Worm (Caenorhabditis elegans) whole organism, L4 larva: Measurements from ENCODE around the gene F26D11.2.

Experiments
- F10B5.3 ChIP-seq: sonication (generic microtip); optimal IDR thresholded peaks from 2 replicates; lab custom pipeline; 2016; ENCODE audit warnings: mild to moderate bottlenecking, missing genetic modification characterization, missing compliant biosample characterization
- R02D3.7 ChIP-seq: fragments of 150-350 bp; sonication (generic microtip); optimal IDR thresholded peaks from 3 replicates; lab custom pipeline; 2014; ENCODE audit warnings: missing biosample characterization, missing genetic modification characterization
- T20F7.1 ChIP-seq: fragments of 200-800 bp; sonication (Bioruptor generic); optimal IDR thresholded peaks from 2 replicates; lab custom pipeline; 2018; ENCODE audit warnings: mild to moderate bottlenecking, missing genetic modification characterization, missing compliant biosample characterization
- Y5F2A.4 ChIP-seq: fragments of 200-800 bp; sonication (Bioruptor generic); optimal IDR thresholded peaks from 2 replicates; lab custom pipeline; 2018; ENCODE audit warnings: mild to moderate bottlenecking, missing genetic modification characterization, missing compliant biosample characterization
- ZK337.2 ChIP-seq: fragments of 200-800 bp; sonication (Bioruptor generic); IDR thresholded peaks from 2 replicates; pipeline ENCODE4 v1.3.6; 2022; ENCODE audit warnings: missing genetic modification reagents, missing genetic modification characterization, missing compliant biosample characterization
- aha-1 ChIP-seq: fragments of 150-350 bp; peaks from one replicate; lab custom pipeline; 2014; ENCODE audit warnings: missing biosample characterization, missing genetic modification characterization
- arid-1 ChIP-seq: fragments of 200-800 bp; sonication (Bioruptor generic); conservative IDR thresholded peaks from 2 replicates; pipeline ENCODE4 v1.3.6; 2022; ENCODE audit warnings: missing genetic modification reagents, missing genetic modification characterization, missing compliant biosample characterization
- ceh-32 ChIP-seq: sonication (generic microtip); optimal IDR thresholded peaks from 2 replicates; lab custom pipeline; 2016; ENCODE audit warnings: mild to moderate bottlenecking, missing genetic modification characterization, missing compliant biosample characterization; ENCODE audit not compliant: poor library complexity
- ceh-44 ChIP-seq: fragments of 200-800 bp; sonication (Bioruptor generic); IDR thresholded peaks from 2 replicates; pipeline ENCODE4 v1.3.6; 2022; ENCODE audit warnings: missing genetic modification reagents, missing genetic modification characterization, missing compliant biosample characterization
- ceh-62 ChIP-seq: sonication (generic microtip); optimal IDR thresholded peaks from 2 replicates; lab custom pipeline; 2017; ENCODE audit warnings: missing biosample characterization, missing genetic modification characterization
- ceh-82 ChIP-seq: sonication (generic microtip); optimal IDR thresholded peaks from 2 replicates; lab custom pipeline; 2017; ENCODE audit warnings: missing biosample characterization, missing genetic modification characterization
- daf-12 ChIP-seq: fragments of 150-350 bp; optimal IDR thresholded peaks from 2 replicates; lab custom pipeline; 2014; ENCODE audit warnings: missing biosample characterization, missing genetic modification reagents, missing genetic modification characterization
- daf-16 ChIP-seq, 3 experiments: sonication (generic microtip); optimal IDR thresholded peaks; 2 replicates each; lab custom pipeline; 2016 to 2017; ENCODE audit warnings: missing genetic modification characterization in 3 of 3, missing genetic modification reagents in 3 of 3, mild to moderate bottlenecking in 2 of 3, missing compliant biosample characterization in 2 of 3, missing biosample characterization in 1 of 3, moderate library complexity in 1 of 3
- daf-19 ChIP-seq: fragments of 200-800 bp; sonication (Bioruptor generic); conservative IDR thresholded peaks from 2 replicates; pipeline ENCODE4 v1.3.6; 2022; ENCODE audit warnings: missing genetic modification characterization, missing compliant biosample characterization
- dpl-1 ChIP-seq: fragments of 150-350 bp; optimal IDR thresholded peaks from 2 replicates; lab custom pipeline; 2014; ENCODE audit warnings: missing biosample characterization, missing genetic modification reagents, missing genetic modification characterization
- fkh-10 ChIP-seq: fragments of 150-350 bp; optimal IDR thresholded peaks from 2 replicates; lab custom pipeline; 2014; ENCODE audit warnings: missing biosample characterization, missing genetic modification reagents, missing genetic modification characterization
- hmg-1.1 ChIP-seq: fragments of 200-800 bp; sonication (Bioruptor generic); IDR thresholded peaks from 2 replicates; pipeline ENCODE4 v1.3.6; 2022; ENCODE audit warnings: missing genetic modification reagents, missing genetic modification characterization, missing compliant biosample characterization
- jun-1 ChIP-seq: fragments of 150-350 bp; optimal IDR thresholded peaks from 2 replicates; lab custom pipeline; 2014; ENCODE audit warnings: missing biosample characterization, missing genetic modification reagents, missing genetic modification characterization
- lin-29 ChIP-seq: fragments of 200-800 bp; sonication (Bioruptor generic); IDR thresholded peaks from 2 replicates; pipeline ENCODE4 v1.3.6; 2022; ENCODE audit warnings: missing genetic modification reagents, missing genetic modification characterization, missing compliant biosample characterization
- lin-38 ChIP-seq: fragments of 200-800 bp; sonication (Bioruptor generic); IDR thresholded peaks from 2 replicates; pipeline ENCODE4 v1.3.6; 2022; ENCODE audit warnings: missing genetic modification reagents, missing genetic modification characterization, missing compliant biosample characterization
- lir-3 ChIP-seq: sonication (generic microtip); optimal IDR thresholded peaks from 2 replicates; lab custom pipeline; 2016; ENCODE audit warnings: mild to moderate bottlenecking, missing genetic modification characterization, missing compliant biosample characterization
- lsy-2 ChIP-seq, 2 experiments: fragments of 150-350 bp in 1 of 2; sonication (generic microtip) in 1 of 2; optimal IDR thresholded peaks; 2 replicates each; lab custom pipeline; 2014 to 2017; ENCODE audit warnings: missing biosample characterization in 2 of 2, missing genetic modification characterization in 2 of 2
- madf-9 ChIP-seq: fragments of 200-800 bp; sonication (Bioruptor generic); conservative IDR thresholded peaks from 2 replicates; pipeline ENCODE4 v1.3.6; 2022; ENCODE audit warnings: missing genetic modification reagents, missing genetic modification characterization, missing compliant biosample characterization
- mdl-1 ChIP-seq, 2 experiments: fragments of 150-350 bp in 1 of 2; sonication (generic microtip) in 1 of 2; optimal IDR thresholded peaks; 2 replicates each; lab custom pipeline; 2014 to 2017; ENCODE audit warnings: missing biosample characterization in 2 of 2, missing genetic modification characterization in 2 of 2
- mxl-3 ChIP-seq: fragments of 200-800 bp; sonication (Bioruptor generic); optimal IDR thresholded peaks from 2 replicates; lab custom pipeline; 2018; ENCODE audit warnings: mild to moderate bottlenecking, missing genetic modification characterization, missing compliant biosample characterization
- nhr-10 ChIP-seq: fragments of 150-350 bp; optimal IDR thresholded peaks from 2 replicates; lab custom pipeline; 2014; ENCODE audit warnings: missing biosample characterization, missing genetic modification characterization
- nhr-102 ChIP-seq: sonication (generic microtip); optimal IDR thresholded peaks from 2 replicates; lab custom pipeline; 2016; ENCODE audit warnings: mild to moderate bottlenecking, missing genetic modification characterization, moderate library complexity, missing compliant biosample characterization
- nhr-11 ChIP-seq: fragments of 150-350 bp; optimal IDR thresholded peaks from 2 replicates; lab custom pipeline; 2014; ENCODE audit warnings: missing biosample characterization, missing genetic modification characterization
- nhr-111 ChIP-seq: fragments of 200-800 bp; sonication (Bioruptor generic); optimal IDR thresholded peaks from 2 replicates; lab custom pipeline; 2018; ENCODE audit warnings: mild to moderate bottlenecking, missing genetic modification characterization, missing compliant biosample characterization
- nhr-25 ChIP-seq: sonication (generic microtip); optimal IDR thresholded peaks from 2 replicates; lab custom pipeline; 2017; ENCODE audit warnings: missing genetic modification characterization, mild to moderate bottlenecking, missing compliant biosample characterization, antibody characterized with exemption, moderate library complexity, borderline replicate concordance; ENCODE audit not compliant: insufficient read depth
- nhr-41 ChIP-seq: fragments of 200-800 bp; sonication (Bioruptor generic); IDR thresholded peaks from 2 replicates; pipeline ENCODE4 v1.3.6; 2022; ENCODE audit warnings: missing genetic modification reagents, missing genetic modification characterization, missing compliant biosample characterization
- nhr-48 ChIP-seq: sonication (generic microtip); optimal IDR thresholded peaks from 2 replicates; lab custom pipeline; 2016; ENCODE audit warnings: mild to moderate bottlenecking, missing genetic modification characterization, missing compliant biosample characterization
- nhr-6 ChIP-seq: fragments of 150-350 bp; optimal IDR thresholded peaks from 2 replicates; lab custom pipeline; 2014; ENCODE audit warnings: missing biosample characterization, missing genetic modification characterization
- pha-4 ChIP-seq, 2 experiments: fragments of 150-350 bp in 1 of 2; fragments of 200-800 bp in 1 of 2; sonication (Bioruptor generic) in 1 of 2; IDR thresholded peaks in 1 of 2; optimal IDR thresholded peaks in 1 of 2; 2 replicates each; pipeline versions ENCODE4 v1.3.6 to Lab custom; 2014 to 2022; ENCODE audit warnings: missing genetic modification characterization in 2 of 2, missing genetic modification reagents in 2 of 2, missing biosample characterization in 1 of 2, missing compliant biosample characterization in 1 of 2
- pqm-1 ChIP-seq: sonication (generic microtip); optimal IDR thresholded peaks from 2 replicates; lab custom pipeline; 2017; ENCODE audit warnings: missing biosample characterization, missing genetic modification characterization
- sdz-12 ChIP-seq: fragments of 200-800 bp; sonication (Bioruptor generic); optimal IDR thresholded peaks from 2 replicates; lab custom pipeline; 2018; ENCODE audit warnings: mild to moderate bottlenecking, missing genetic modification characterization, missing compliant biosample characterization
- set-16 ChIP-seq: fragments of 200-800 bp; sonication (Bioruptor generic); IDR thresholded peaks from 2 replicates; pipeline ENCODE4 v1.3.6; 2022; ENCODE audit warnings: missing genetic modification reagents, missing genetic modification characterization, missing compliant biosample characterization
- skn-1 ChIP-seq: fragments of 150-350 bp; optimal IDR thresholded peaks from 2 replicates; lab custom pipeline; 2014; ENCODE audit warnings: missing biosample characterization, missing genetic modification characterization
- snpc-1.2 ChIP-seq: fragments of 200-800 bp; sonication (Bioruptor generic); IDR thresholded peaks from 2 replicates; pipeline ENCODE4 v1.3.6; 2022; ENCODE audit warnings: missing genetic modification reagents, missing genetic modification characterization, missing compliant biosample characterization
- snpc-4 ChIP-seq: fragments of 150-350 bp; optimal IDR thresholded peaks from 2 replicates; lab custom pipeline; 2014; ENCODE audit warnings: missing biosample characterization, missing genetic modification characterization
- tag-97 ChIP-seq: fragments of 200-800 bp; sonication (Bioruptor generic); IDR thresholded peaks from 2 replicates; pipeline ENCODE4 v1.3.6; 2022; ENCODE audit warnings: missing genetic modification characterization, missing compliant biosample characterization
- tra-1 ChIP-seq: fragments of 200-800 bp; sonication (Bioruptor generic); IDR thresholded peaks from 2 replicates; pipeline ENCODE4 v1.3.6; 2022; ENCODE audit warnings: missing genetic modification reagents, missing genetic modification characterization, missing compliant biosample characterization
- unc-39 ChIP-seq: sonication (generic microtip); optimal IDR thresholded peaks from 2 replicates; lab custom pipeline; 2017; ENCODE audit warnings: missing biosample characterization, missing genetic modification characterization
- unc-62 ChIP-seq, 3 experiments: fragments of 150-350 bp in 1 of 3; sonication (generic microtip); optimal IDR thresholded peaks in 2 of 3; peaks in 1 of 3; 1 replicate in 1 of 3; 2 replicates in 2 of 3; lab custom pipeline; 2014 to 2017; ENCODE audit warnings: missing biosample characterization in 3 of 3, missing genetic modification characterization in 3 of 3, missing genetic modification reagents in 3 of 3, missing genotype in 1 of 3
- vab-7 ChIP-seq: fragments of 200-800 bp; sonication (Bioruptor generic); IDR thresholded peaks from 2 replicates; pipeline ENCODE4 v1.3.6; 2022; ENCODE audit warnings: missing genetic modification reagents, missing genetic modification characterization, missing compliant biosample characterization
- zag-1 ChIP-seq: fragments of 150-350 bp; optimal IDR thresholded peaks from 2 replicates; lab custom pipeline; 2014; ENCODE audit warnings: missing biosample characterization, missing genetic modification characterization
- zfp-3 ChIP-seq: fragments of 200-800 bp; sonication (Bioruptor generic); conservative IDR thresholded peaks from 2 replicates; pipeline ENCODE4 v1.3.6; 2022; ENCODE audit warnings: missing genetic modification reagents, missing genetic modification characterization, missing compliant biosample characterization
- zip-11 ChIP-seq: fragments of 200-800 bp; sonication (Bioruptor generic); IDR thresholded peaks from 2 replicates; pipeline ENCODE4 v1.3.6; 2022; ENCODE audit warnings: missing genetic modification characterization, missing compliant biosample characterization
- ztf-7 ChIP-seq: fragments of 150-350 bp; optimal IDR thresholded peaks from 2 replicates; lab custom pipeline; 2014; ENCODE audit warnings: missing biosample characterization, missing genetic modification characterization

F26D11.2 gene

DNA sequence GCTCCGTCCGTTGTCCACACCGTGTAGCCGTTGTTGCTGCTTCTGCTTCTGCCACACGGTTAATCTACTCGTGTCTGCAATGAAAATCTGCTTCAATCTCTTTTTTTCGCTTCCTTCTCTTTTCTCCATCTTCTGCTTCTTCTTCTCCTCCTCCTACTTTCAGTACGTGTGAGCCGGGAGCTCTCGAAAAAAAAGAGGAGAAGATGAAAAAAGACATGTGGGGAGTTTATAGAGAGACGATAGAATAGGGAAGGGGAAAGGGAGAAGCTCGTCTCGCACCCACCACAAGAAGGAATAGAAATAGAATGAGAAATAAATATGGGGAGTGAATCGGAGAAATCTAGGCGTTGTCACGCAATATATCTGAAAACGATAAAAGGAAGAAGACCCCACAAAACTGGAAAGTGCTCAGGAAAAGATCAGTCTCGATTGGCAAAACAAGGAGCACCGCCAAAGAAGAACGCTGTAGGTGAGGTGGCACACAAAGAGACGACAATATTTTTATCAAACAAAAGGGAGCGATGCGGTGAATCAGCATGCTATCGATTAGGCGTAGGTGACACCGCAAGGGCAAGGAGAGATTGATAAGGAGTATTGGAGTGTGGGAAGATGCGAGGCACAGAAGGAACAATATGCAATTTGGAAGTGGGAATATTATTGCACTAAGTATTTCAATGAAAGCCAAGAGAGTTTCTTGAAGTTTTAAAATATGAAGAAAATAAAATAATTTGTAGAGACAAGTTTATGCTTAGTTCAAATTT lies 18.8 kb downstream of the F26D11.2 start, which contains the start of gene let-413 (continued):
- TF ChIP-seq daf-19 = no peak
- TF ChIP-seq madf-9 = no peak
- TF ChIP-seq R02D3.7 (tag; lab: Kevin White, UChicago) = no peak
- TF ChIP-seq nhr-6 (tag; lab: Kevin White, UChicago) = peak; percentile 44
- no peak for TF ChIP-seq set-16 (GFP tag; lab: Robert Waterston, UW)
- no peak for TF ChIP-seq daf-16 (GFP tag; optimal IDR thresholded peaks at IDR 0.05; lab: Kevin White, UChicago)
- peak; percentile 39 for TF ChIP-seq daf-16 (tag; optimal IDR thresholded peaks at IDR 0.05; lab: Kevin White, UChicago)
- no peak for TF ChIP-seq zip-11
- no peak for TF ChIP-seq Y5F2A.4
- TF ChIP-seq daf-12 (tag; lab: Kevin White, UChicago) = no peak
- TF ChIP-seq lsy-2 (tag; optimal IDR thresholded peaks at IDR 0.05; lab: Kevin White, UChicago) = peak in 1 of 2 experiments; percentile 23
- no peak for TF ChIP-seq ceh-82 (tag; lab: Kevin White, UChicago)
- no peak for TF ChIP-seq ztf-7 (tag; lab: Kevin White, UChicago)
- no peak for TF ChIP-seq lin-38 (GFP tag; lab: Robert Waterston, UW)
- TF ChIP-seq snpc-4 (tag; lab: Kevin White, UChicago) = no peak
- TF ChIP-seq vab-7 (GFP tag; lab: Robert Waterston, UW) = no peak
- peak; percentile 76 for TF ChIP-seq pqm-1 (tag; lab: Kevin White, UChicago)
- TF ChIP-seq unc-39 (tag; lab: Kevin White, UChicago) = no peak
- TF ChIP-seq nhr-102 (tag; lab: Kevin White, UChicago) = no peak
- no peak for TF ChIP-seq ceh-62
- no peak for TF ChIP-seq arid-1 (GFP tag; lab: Robert Waterston, UW)
- peak; percentile 90 for TF ChIP-seq aha-1 (tag; lab: Kevin White, UChicago)
- no peak for TF ChIP-seq jun-1 (tag; lab: Kevin White, UChicago)
- TF ChIP-seq skn-1 (tag; lab: Kevin White, UChicago) = no peak
- peak; percentile 37 for TF ChIP-seq mxl-3 (GFP tag; lab: Kevin White, UChicago)
- no peak for TF ChIP-seq nhr-48 (tag; lab: Kevin White, UChicago)
- no peak for TF ChIP-seq ceh-32 (tag; lab: Kevin White, UChicago)
- peak; percentile 16 for TF ChIP-seq fkh-10 (GFP tag; lab: Kevin White, UChicago)
- no peak for TF ChIP-seq ceh-44 (GFP tag; lab: Robert Waterston, UW)
- no peak for TF ChIP-seq nhr-41 (GFP tag; lab: Robert Waterston, UW)
- TF ChIP-seq dpl-1 (GFP tag; lab: Kevin White, UChicago) = no peak
- no peak for TF ChIP-seq lin-29 (GFP tag; lab: Robert Waterston, UW)
- TF ChIP-seq ZK337.2 = no peak
- TF ChIP-seq T20F7.1 (GFP tag; lab: Kevin White, UChicago) = no peak
- TF ChIP-seq pha-4 (GFP tag; IDR thresholded peaks at IDR 0.05; lab: Robert Waterston, UW) = 0 out of 2 replicates have a peak, but pooled peaks have one; percentile 27
- TF ChIP-seq pha-4 (tag; optimal IDR thresholded peaks at IDR 0.05; lab: Kevin White, UChicago) = no peak
- no peak for TF ChIP-seq snpc-1.2 (GFP tag; lab: Robert Waterston, UW)
- TF ChIP-seq zag-1 (tag; lab: Kevin White, UChicago) = no peak
- TF ChIP-seq lir-3 (tag; lab: Kevin White, UChicago) = no peak
- no peak for TF ChIP-seq tag-97 (GFP tag; lab: Robert Waterston, UW)
- no peak for TF ChIP-seq sdz-12
- TF ChIP-seq tra-1 (GFP tag; lab: Robert Waterston, UW) = no peak
- no peak for TF ChIP-seq mdl-1 (tag; optimal IDR thresholded peaks at IDR 0.05; lab: Kevin White, UChicago)
- TF ChIP-seq nhr-111 (GFP tag; lab: Kevin White, UChicago) = no peak
- no peak for TF ChIP-seq F10B5.3
- TF ChIP-seq nhr-11 (tag; lab: Kevin White, UChicago) = no peak
- no peak for TF ChIP-seq nhr-10
- no peak for TF ChIP-seq zfp-3 (GFP tag; lab: Robert Waterston, UW)
- TF ChIP-seq hmg-1.1 (GFP tag; lab: Robert Waterston, UW) = no peak
- peak in 1 of 2 experiments; percentile 88 for TF ChIP-seq unc-62 (GFP tag; optimal IDR thresholded peaks at IDR 0.05 in 1 of 2; lab: Kevin White, UChicago)
- no peak for TF ChIP-seq unc-62 (tag; optimal IDR thresholded peaks at IDR 0.05; lab: Kevin White, UChicago)
- TF ChIP-seq nhr-25 = no peak
